Worm (Caenorhabditis elegans) whole organism, young adult: ENCODE measurements around the gene K08H10.6.

ENCODE experiments used
- B0336.3 ChIP-seq: fragments of 200-800 bp; sonication (Bioruptor generic); IDR thresholded peaks from 2 replicates; pipeline ENCODE4 v1.3.6; 2022; ENCODE audit warnings: missing genetic modification characterization, missing compliant biosample characterization
- C06A6.2 ChIP-seq: fragments of 200-800 bp; sonication (Bioruptor generic); conservative IDR thresholded peaks from 2 replicates; pipeline ENCODE4 v1.3.6; 2022; ENCODE audit warnings: missing genetic modification characterization, missing compliant biosample characterization
- C17E4.6 ChIP-seq: fragments of 200-800 bp; sonication (Bioruptor generic); IDR thresholded peaks from 2 replicates; pipeline ENCODE4 v1.3.6; 2022; ENCODE audit warnings: missing genetic modification reagents, missing genetic modification characterization, missing compliant biosample characterization
- D2030.7 ChIP-seq: fragments of 200-800 bp; sonication (Bioruptor generic); IDR thresholded peaks from 2 replicates; pipeline ENCODE4 v1.3.6; 2022; ENCODE audit warnings: missing genetic modification reagents, missing genetic modification characterization, missing compliant biosample characterization
- F52B5.7 ChIP-seq: sonication (generic microtip); optimal IDR thresholded peaks from 2 replicates; lab custom pipeline; 2016; ENCODE audit warnings: mild to moderate bottlenecking, missing genetic modification characterization, missing compliant biosample characterization
- F57A8.1 ChIP-seq: fragments of 200-800 bp; sonication (Bioruptor generic); optimal IDR thresholded peaks from 2 replicates; lab custom pipeline; 2018; ENCODE audit warnings: mild to moderate bottlenecking, missing genetic modification characterization, moderate library complexity, missing compliant biosample characterization
- K12H6.12 ChIP-seq: fragments of 200-800 bp; sonication (Bioruptor generic); optimal IDR thresholded peaks from 2 replicates; lab custom pipeline; 2018; ENCODE audit warnings: mild to moderate bottlenecking, missing genetic modification characterization, missing compliant biosample characterization
- Y79H2A.3 ChIP-seq: fragments of 200-800 bp; sonication (Bioruptor generic); conservative IDR thresholded peaks from 2 replicates; pipeline ENCODE4 v1.3.6; 2022; ENCODE audit warnings: missing genetic modification reagents, missing genetic modification characterization, missing compliant biosample characterization
- Y95B8A.8 ChIP-seq: fragments of 200-800 bp; sonication (Bioruptor generic); IDR thresholded peaks from 2 replicates; pipeline ENCODE4 v1.3.6; 2022; ENCODE audit warnings: missing genetic modification reagents, missing genetic modification characterization, missing compliant biosample characterization
- ama-1 ChIP-seq, 3 experiments: fragments of 150-350 bp in 1 of 3; sonication (generic microtip) in 2 of 3; optimal IDR thresholded peaks; 2 replicates each; lab custom pipeline; 2014 to 2018; ENCODE audit warnings: missing biosample characterization in 2 of 3, missing genetic modification characterization in 2 of 3, missing genetic modification reagents in 2 of 3
- aptf-2 ChIP-seq: fragments of 200-800 bp; sonication (Bioruptor generic); conservative IDR thresholded peaks from 2 replicates; pipeline ENCODE4 v1.3.6; 2022; ENCODE audit warnings: missing genetic modification reagents, missing genetic modification characterization, missing compliant biosample characterization
- aptf-3 ChIP-seq: fragments of 200-800 bp; sonication (Bioruptor generic); IDR thresholded peaks from 2 replicates; pipeline ENCODE4 v1.3.6; 2022; ENCODE audit warnings: missing genetic modification characterization, missing compliant biosample characterization
- athp-1 ChIP-seq: sonication (generic microtip); optimal IDR thresholded peaks from 2 replicates; lab custom pipeline; 2017; ENCODE audit warnings: mild to moderate bottlenecking, missing genetic modification characterization, missing compliant biosample characterization
- attf-5 ChIP-seq: fragments of 200-800 bp; sonication (Bioruptor generic); optimal IDR thresholded peaks from 2 replicates; lab custom pipeline; 2018; ENCODE audit warnings: mild to moderate bottlenecking, missing genetic modification characterization, missing compliant biosample characterization
- attf-6 ChIP-seq: fragments of 200-800 bp; sonication (Bioruptor generic); IDR thresholded peaks from 2 replicates; pipeline ENCODE4 v1.3.6; 2022; ENCODE audit warnings: missing genetic modification reagents, missing genetic modification characterization, missing compliant biosample characterization
- ccch-3 ChIP-seq: fragments of 200-800 bp; sonication (Bioruptor generic); optimal IDR thresholded peaks from 2 replicates; lab custom pipeline; 2018; ENCODE audit warnings: mild to moderate bottlenecking, missing genetic modification characterization, missing compliant biosample characterization
- cebp-1 ChIP-seq, 2 experiments: fragments of 200-800 bp in 1 of 2; sonication (Bioruptor generic) in 1 of 2; sonication (generic microtip) in 1 of 2; IDR thresholded peaks in 1 of 2; optimal IDR thresholded peaks in 1 of 2; 2 replicates each; pipeline versions ENCODE4 v1.3.6 to Lab custom; 2017 to 2022; ENCODE audit warnings: missing compliant biosample characterization in 2 of 2, missing genetic modification characterization in 2 of 2, mild to moderate bottlenecking in 1 of 2, missing genetic modification reagents in 1 of 2, moderate library complexity in 1 of 2
- ceh-79 ChIP-seq: sonication (generic microtip); optimal IDR thresholded peaks from 2 replicates; lab custom pipeline; 2017; ENCODE audit warnings: mild to moderate bottlenecking, missing genetic modification characterization, missing compliant biosample characterization
- chd-7 ChIP-seq: sonication (generic microtip); optimal IDR thresholded peaks from 2 replicates; lab custom pipeline; 2016; ENCODE audit warnings: mild to moderate bottlenecking, missing genetic modification characterization, moderate library complexity, missing compliant biosample characterization
- dox-1 ChIP-seq: fragments of 200-800 bp; sonication (Bioruptor generic); IDR thresholded peaks from 2 replicates; pipeline ENCODE4 v1.3.6; 2022; ENCODE audit warnings: missing genetic modification reagents, missing genetic modification characterization, missing compliant biosample characterization
- dpff-1 ChIP-seq: sonication (generic microtip); optimal IDR thresholded peaks from 2 replicates; lab custom pipeline; 2017; ENCODE audit warnings: mild to moderate bottlenecking, missing genetic modification characterization, missing compliant biosample characterization
- efl-1 ChIP-seq: fragments of 150-350 bp; optimal IDR thresholded peaks from 2 replicates; lab custom pipeline; 2014; ENCODE audit warnings: missing biosample characterization, missing genetic modification reagents, missing genetic modification characterization
- fkh-3 ChIP-seq: sonication (generic microtip); optimal IDR thresholded peaks from 2 replicates; lab custom pipeline; 2016; ENCODE audit warnings: mild to moderate bottlenecking, missing genetic modification characterization, missing compliant biosample characterization
- gei-17 ChIP-seq: fragments of 200-800 bp; sonication (Bioruptor generic); optimal IDR thresholded peaks from 2 replicates; lab custom pipeline; 2018; ENCODE audit warnings: mild to moderate bottlenecking, missing genetic modification characterization, missing compliant biosample characterization
- hmg-1.2 ChIP-seq: fragments of 200-800 bp; sonication (Bioruptor generic); IDR thresholded peaks from 2 replicates; pipeline ENCODE4 v1.3.6; 2022; ENCODE audit warnings: missing genetic modification reagents, missing genetic modification characterization, missing compliant biosample characterization
- hmg-20 ChIP-seq: fragments of 200-800 bp; sonication (Bioruptor generic); IDR thresholded peaks from 2 replicates; pipeline ENCODE4 v1.3.6; 2022; ENCODE audit warnings: missing genetic modification reagents, missing genetic modification characterization, missing compliant biosample characterization
- hsf-1 ChIP-seq: fragments of 200-800 bp; sonication (Bioruptor generic); IDR thresholded peaks from 2 replicates; pipeline ENCODE4 v1.3.6; 2022; ENCODE audit warnings: missing genetic modification reagents, missing genetic modification characterization, missing compliant biosample characterization
- let-526 ChIP-seq: fragments of 200-800 bp; sonication (Bioruptor generic); IDR thresholded peaks from 2 replicates; pipeline ENCODE4 v1.3.6; 2022; ENCODE audit warnings: missing genetic modification reagents, missing genetic modification characterization, missing compliant biosample characterization
- let-607 ChIP-seq, 2 experiments: fragments of 200-800 bp in 1 of 2; sonication (Bioruptor generic) in 1 of 2; sonication (generic microtip) in 1 of 2; optimal IDR thresholded peaks; 2 replicates each; lab custom pipeline; 2016 to 2018; ENCODE audit warnings: mild to moderate bottlenecking in 2 of 2, missing compliant biosample characterization in 2 of 2, missing genetic modification characterization in 2 of 2, moderate library complexity in 2 of 2, missing genotype in 1 of 2
- lin-26 ChIP-seq: fragments of 200-800 bp; sonication (Bioruptor generic); IDR thresholded peaks from 2 replicates; pipeline ENCODE4 v1.3.6; 2022; ENCODE audit warnings: missing genetic modification reagents, missing genetic modification characterization, missing compliant biosample characterization
- lin-40 ChIP-seq: sonication (generic microtip); optimal IDR thresholded peaks from 2 replicates; lab custom pipeline; 2016; ENCODE audit warnings: missing genetic modification characterization, mild to moderate bottlenecking, missing compliant biosample characterization, missing genotype, missing genetic modification reagents
- lsl-1 ChIP-seq: fragments of 200-800 bp; sonication (Bioruptor generic); optimal IDR thresholded peaks from 2 replicates; lab custom pipeline; 2018; ENCODE audit warnings: mild to moderate bottlenecking, missing genetic modification characterization, moderate library complexity, missing compliant biosample characterization
- madf-6 ChIP-seq: fragments of 200-800 bp; sonication (Bioruptor generic); IDR thresholded peaks from 2 replicates; pipeline ENCODE4 v1.3.6; 2022; ENCODE audit warnings: missing genetic modification reagents, missing genetic modification characterization, missing compliant biosample characterization
- madf-8 ChIP-seq: fragments of 200-800 bp; sonication (Bioruptor generic); conservative IDR thresholded peaks from 2 replicates; pipeline ENCODE4 v1.3.6; 2022; ENCODE audit warnings: missing genetic modification reagents, missing genetic modification characterization, missing compliant biosample characterization
- mel-28 ChIP-seq: sonication (generic microtip); optimal IDR thresholded peaks from 2 replicates; lab custom pipeline; 2016; ENCODE audit warnings: borderline replicate concordance, mild to moderate bottlenecking, missing genetic modification characterization, missing compliant biosample characterization
- mxl-1 ChIP-seq: sonication (generic microtip); optimal IDR thresholded peaks from 2 replicates; lab custom pipeline; 2016; ENCODE audit warnings: missing genetic modification characterization, missing compliant biosample characterization
- nhr-179 ChIP-seq: sonication (generic microtip); optimal IDR thresholded peaks from 2 replicates; lab custom pipeline; 2016; ENCODE audit warnings: mild to moderate bottlenecking, missing genetic modification characterization, missing compliant biosample characterization
- pbrm-1 ChIP-seq: fragments of 200-800 bp; sonication (Bioruptor generic); IDR thresholded peaks from 2 replicates; pipeline ENCODE4 v1.3.6; 2022; ENCODE audit warnings: missing genetic modification reagents, missing genetic modification characterization, missing compliant biosample characterization
- pha-4 ChIP-seq: fragments of 150-350 bp; sonication (generic microtip); optimal IDR thresholded peaks from 2 replicates; lab custom pipeline; 2014; ENCODE audit warnings: missing biosample characterization, missing genetic modification reagents, missing genetic modification characterization
- rcor-1 ChIP-seq: fragments of 200-800 bp; sonication (Bioruptor generic); IDR thresholded peaks from 2 replicates; pipeline ENCODE4 v1.3.6; 2022; ENCODE audit warnings: missing genetic modification reagents, missing genetic modification characterization, missing compliant biosample characterization
- somi-1 ChIP-seq: fragments of 200-800 bp; sonication (Bioruptor generic); optimal IDR thresholded peaks from 2 replicates; lab custom pipeline; 2018; ENCODE audit warnings: mild to moderate bottlenecking, missing genetic modification characterization, missing compliant biosample characterization
- tbp1 ChIP-seq: fragments of 200-800 bp; sonication (Bioruptor generic); optimal IDR thresholded peaks from 2 replicates; lab custom pipeline; 2018; ENCODE audit warnings: mild to moderate bottlenecking, missing genetic modification characterization, missing compliant biosample characterization
- xnd-1 ChIP-seq: sonication (generic microtip); optimal IDR thresholded peaks from 2 replicates; lab custom pipeline; 2016; ENCODE audit warnings: missing genotype, missing genetic modification reagents, missing genetic modification characterization, missing compliant biosample characterization
- zim-3 ChIP-seq: sonication (generic microtip); optimal IDR thresholded peaks from 2 replicates; lab custom pipeline; 2017; ENCODE audit warnings: mild to moderate bottlenecking, missing genetic modification characterization, moderate library complexity, missing compliant biosample characterization
- ztf-18 ChIP-seq: sonication (generic microtip); optimal IDR thresholded peaks from 2 replicates; lab custom pipeline; 2016; ENCODE audit warnings: missing genotype, mild to moderate bottlenecking, missing genetic modification characterization, missing compliant biosample characterization

K08H10.6 gene

DNA sequence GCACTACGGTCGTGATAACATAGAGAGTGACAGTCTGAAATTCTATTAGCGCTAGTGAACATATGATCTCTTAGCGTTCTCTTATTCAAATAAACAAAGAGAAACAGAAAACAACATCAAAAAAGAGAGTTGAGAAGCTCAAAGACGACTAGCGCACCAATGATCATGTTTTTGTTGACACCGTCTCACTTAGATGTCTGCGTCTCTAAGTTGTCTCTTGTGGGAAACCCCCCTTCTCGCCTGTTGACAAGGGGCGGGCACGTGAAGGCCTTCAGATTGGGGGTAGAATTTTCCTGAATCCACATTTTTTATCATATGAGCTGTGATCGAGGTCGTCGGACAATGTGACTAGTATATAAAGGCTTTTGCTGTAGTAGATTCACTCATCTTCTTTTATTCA, 24.2 kb upstream of the K08H10.6 start:
- TF ChIP-seq mel-28 (no peak), madf-6 (GFP tag; lab: Robert Waterston, UW) (peak; percentile 39; the same call in 1 of the 2 replicates), rcor-1 (GFP tag; lab: Robert Waterston, UW) (no peak), ztf-18 (tag; lab: Kevin White, UChicago) (no peak), dox-1 (GFP tag; lab: Robert Waterston, UW) (no peak), madf-8 (GFP tag; lab: Robert Waterston, UW) (0 out of 2 replicates have a peak, but pooled peaks have one; percentile 17), pbrm-1 (peak; percentile 44; the same call in 1 of the 2 replicates), D2030.7 (GFP tag; lab: Robert Waterston, UW) (peak; percentile 32; the same call in 1 of the 2 replicates), gei-17 (no peak), K12H6.12 (peak; percentile 17), mxl-1 (no peak), nhr-179 (tag; lab: Kevin White, UChicago) (no peak), chd-7 (tag; lab: Kevin White, UChicago) (peak; percentile 10), xnd-1 (tag; lab: Kevin White, UChicago) (no peak), cebp-1 (GFP tag; IDR thresholded peaks at IDR 0.05; lab: Robert Waterston, UW) (0 out of 2 replicates have a peak, but pooled peaks have one; percentile 17), cebp-1 (tag; optimal IDR thresholded peaks at IDR 0.05; lab: Kevin White, UChicago) (peak; percentile 42), F52B5.7 (tag; lab: Kevin White, UChicago) (no peak), aptf-2 (peak; percentile 40; the same call in 1 of the 2 replicates), hmg-1.2 (GFP tag; lab: Robert Waterston, UW) (peak; percentile 50; the same call in 1 of the 2 replicates), hsf-1 (peak; percentile 27; the same call in 1 of the 2 replicates), ama-1 (optimal IDR thresholded peaks at IDR 0.05; lab: Kevin White, UChicago) (no peak), ama-1 (GFP tag; optimal IDR thresholded peaks at IDR 0.05; lab: Kevin White, UChicago) (peak in 1 of 2 experiments; percentile 64), tbp1 (peak; percentile 7), aptf-3 (GFP tag; lab: Robert Waterston, UW) (peak; percentile 23; the same call in 1 of the 2 replicates), C06A6.2 (no peak)
- TF ChIP-seq, all 124 proteins: peak for 13

ce11 chrV:10019083-10019624, 23.5 kb upstream of the K08H10.6 start:
- TF ChIP-seq zim-3 (tag; lab: Kevin White, UChicago) (no peak), attf-5 (GFP tag; lab: Kevin White, UChicago) (peak; percentile 1), let-607 (tag; optimal IDR thresholded peaks at IDR 0.05; lab: Kevin White, UChicago) (no peak), hmg-20 (no peak), B0336.3 (GFP tag; lab: Robert Waterston, UW) (peak; percentile 41; the same call in 1 of the 2 replicates), ceh-79 (tag; lab: Kevin White, UChicago) (no peak), C06A6.2 (no peak), cebp-1 (GFP tag; IDR thresholded peaks at IDR 0.05; lab: Robert Waterston, UW) (no peak), cebp-1 (tag; optimal IDR thresholded peaks at IDR 0.05; lab: Kevin White, UChicago) (peak; percentile 60), dpff-1 (tag; lab: Kevin White, UChicago) (no peak), athp-1 (tag; lab: Kevin White, UChicago) (peak; percentile 59), madf-6 (GFP tag; lab: Robert Waterston, UW) (peak; percentile 15; the same call in 1 of the 2 replicates), ccch-3 (GFP tag; lab: Kevin White, UChicago) (no peak), aptf-2 (peak; percentile 43; the same call in 1 of the 2 replicates), madf-8 (GFP tag; lab: Robert Waterston, UW) (no peak; the same call in 1 of the 2 replicates), hmg-1.2 (GFP tag; lab: Robert Waterston, UW) (no peak), fkh-3 (tag; lab: Kevin White, UChicago) (no peak), F57A8.1 (GFP tag; lab: Kevin White, UChicago) (no peak), C17E4.6 (GFP tag; lab: Robert Waterston, UW) (no peak; the same call in 1 of the 2 replicates), efl-1 (GFP tag; lab: Kevin White, UChicago) (no peak), Y79H2A.3 (GFP tag; lab: Robert Waterston, UW) (peak; percentile 86), hsf-1 (peak; percentile 9; the same call in 1 of the 2 replicates), attf-6 (GFP tag; lab: Robert Waterston, UW) (peak; percentile 23; the same call in 1 of the 2 replicates), lin-26 (peak; percentile 43; the same call in 1 of the 2 replicates), lsl-1 (GFP tag; lab: Kevin White, UChicago) (peak; percentile 10), Y95B8A.8 (GFP tag; lab: Robert Waterston, UW) (peak; percentile 68), pha-4 (no peak), somi-1 (GFP tag; lab: Kevin White, UChicago) (no peak), let-526 (GFP tag; lab: Robert Waterston, UW) (0 out of 2 replicates have a peak, but pooled peaks have one; percentile 28), tbp1 (no peak), lin-40 (tag; lab: Kevin White, UChicago) (no peak)
